Worm (Caenorhabditis elegans) whole organism, L4/young adult: ENCODE data around the gene cthd-1.

ENCODE experiments used
- W03F9.2 ChIP-seq: fragments of 150-350 bp; optimal IDR thresholded peaks from 2 replicates; lab custom pipeline; 2014; ENCODE audit warnings: missing biosample characterization, missing genetic modification characterization
- him-1 ChIP-seq: sonication (generic microtip); optimal IDR thresholded peaks from 2 replicates; lab custom pipeline; 2016; ENCODE audit warnings: missing genotype, missing genetic modification reagents, missing genetic modification characterization, missing compliant biosample characterization

DNA sequence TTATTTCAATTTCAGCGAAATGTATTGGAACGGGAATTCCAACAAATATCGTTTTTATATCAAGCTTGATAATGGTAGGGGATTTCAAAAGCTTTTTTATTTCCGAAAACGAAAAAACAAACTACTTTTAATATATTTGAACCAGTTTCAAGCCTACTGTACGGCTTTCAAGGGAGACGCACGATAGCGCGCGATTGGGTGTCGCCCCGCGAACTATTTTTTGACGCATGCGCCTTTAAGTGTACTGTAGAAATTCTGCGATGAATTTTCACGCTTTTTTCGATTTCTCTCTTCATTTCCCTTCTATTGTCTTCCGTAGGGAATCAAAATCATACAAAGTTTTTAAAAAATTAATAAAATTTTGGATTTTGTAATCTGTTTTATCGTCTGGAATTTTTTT, 25.5 kb downstream of the cthd-1 start:
- TF ChIP-seq him-1 (tag; lab: Kevin White, UChicago) (no peak), W03F9.2 (tag; lab: Kevin White, UChicago) (no peak)
